Fruit fly (Drosophila melanogaster) whole organism, larva: ENCODE data around the gene Dsk.

Experiments
- noc ChIP-seq: fragments of 200-800 bp; sonication (Bioruptor generic); optimal IDR thresholded peaks from 3 replicates; lab custom pipeline; 2019; ENCODE audit warnings: missing biosample characterization, mild to moderate bottlenecking, missing genetic modification characterization, moderate library complexity

Gene Dsk

DNA sequence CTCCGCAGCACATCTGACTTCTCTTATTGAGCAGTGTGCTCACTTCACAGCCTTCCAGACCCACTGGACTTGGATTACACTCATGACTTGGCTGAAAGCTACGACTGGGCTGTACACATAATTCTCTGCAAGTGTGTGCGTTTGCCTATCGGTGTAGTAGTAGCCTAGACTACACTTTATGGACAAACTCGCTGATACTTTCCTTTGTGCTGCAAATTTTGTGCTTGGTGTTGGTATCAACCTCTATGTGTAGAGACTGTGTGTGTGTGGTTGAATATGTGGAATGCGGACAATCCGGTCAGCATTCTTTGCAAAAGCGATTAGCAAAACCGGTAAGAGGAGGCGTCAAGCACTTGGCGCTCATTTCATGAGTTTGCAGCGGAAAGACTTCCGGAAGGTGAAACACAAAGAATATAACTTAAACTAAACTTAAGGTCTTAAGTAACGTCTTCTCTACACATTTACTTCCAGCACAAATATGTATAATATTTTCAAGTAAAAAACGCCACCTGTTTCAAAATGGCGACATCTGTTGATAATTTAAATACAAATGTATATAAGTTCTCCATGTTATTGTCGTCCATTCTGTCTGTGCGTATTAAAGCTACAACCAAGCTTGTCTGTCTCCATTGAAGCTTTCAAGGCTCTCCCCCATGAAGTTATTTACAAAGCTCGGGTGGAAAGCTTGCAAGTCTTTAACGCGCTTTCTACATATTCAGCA, 3.1 kb downstream of the Dsk start:
- TF ChIP-seq noc (tag; lab: Kevin White, UChicago), result peak; percentile 1

DNA sequence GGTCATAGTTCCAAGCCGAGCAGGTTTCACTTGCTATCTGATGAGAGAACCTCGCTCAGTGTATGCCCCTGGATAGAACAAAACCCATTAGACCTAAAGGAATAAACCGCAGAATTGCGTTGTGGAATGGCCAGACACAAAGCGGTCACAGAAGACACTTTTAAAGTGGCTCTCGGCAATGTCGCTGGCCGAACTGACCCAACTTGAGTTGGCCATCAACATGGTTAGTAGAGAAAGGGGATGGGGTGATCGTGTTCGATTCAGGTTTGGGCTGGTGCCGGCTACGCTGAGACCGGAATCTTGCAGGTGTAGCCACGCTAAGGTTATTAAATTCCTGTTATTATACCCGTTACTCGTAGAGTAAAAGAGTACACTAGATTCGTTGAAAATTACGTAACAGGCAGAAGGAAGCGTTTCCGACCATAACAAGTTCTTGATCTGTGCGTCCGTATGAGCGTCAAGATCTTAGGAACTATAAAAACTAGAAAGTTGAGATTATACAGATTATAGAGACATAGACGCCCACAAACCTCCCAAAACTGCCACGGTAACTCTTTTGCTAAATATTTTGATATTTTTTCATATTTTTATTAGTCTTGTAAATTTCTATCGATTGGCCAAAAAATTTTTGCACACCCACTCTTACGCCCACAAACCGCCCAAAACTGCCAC, 9.4 kb downstream of the Dsk start:
- no peak for TF ChIP-seq noc (tag; lab: Kevin White, UChicago)

dm6 chr3R:4178750-4179485, 11.1 kb downstream of the Dsk start:
- no peak for TF ChIP-seq noc (tag; lab: Kevin White, UChicago)

DNA sequence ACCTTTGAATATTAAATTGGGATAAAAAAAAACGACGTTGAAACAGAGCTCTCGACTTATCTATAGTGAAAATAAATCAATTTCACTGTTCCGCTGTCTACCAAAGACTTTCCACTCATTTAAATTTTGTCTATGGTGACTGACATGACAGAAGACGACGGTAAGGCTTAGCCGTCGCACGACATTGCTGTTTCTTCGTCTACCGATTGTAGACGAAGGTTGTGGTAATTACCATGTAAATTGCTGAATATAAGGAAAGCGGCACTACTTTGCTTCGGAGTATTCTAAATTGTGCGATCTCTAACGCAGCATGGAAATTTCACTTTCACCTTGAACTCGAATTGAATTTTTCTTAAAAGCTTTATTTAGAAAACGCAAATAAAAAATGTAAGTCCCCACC, 13.3 kb downstream of the Dsk start:
- TF ChIP-seq noc (tag; lab: Kevin White, UChicago), result no peak

DNA sequence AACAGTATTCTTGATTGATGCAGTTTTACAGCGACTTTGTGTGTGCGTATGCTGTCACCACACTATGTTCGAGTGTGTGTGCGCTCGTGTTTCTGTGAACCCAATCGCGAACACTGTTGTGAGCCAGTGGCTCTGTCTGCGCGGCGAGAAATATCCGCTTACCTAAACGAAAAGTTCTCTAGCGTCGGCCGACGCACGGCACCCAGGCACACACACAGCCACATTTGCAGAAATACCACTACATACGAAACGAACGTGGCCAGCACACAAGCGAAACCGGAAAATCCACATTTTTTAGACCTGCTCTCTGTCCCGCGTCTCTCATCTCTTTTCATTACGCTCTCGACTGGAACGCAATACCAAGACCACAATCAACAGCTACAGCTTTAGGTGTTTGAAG, 15.1 kb downstream of the Dsk start:
- no peak for TF ChIP-seq noc (tag; lab: Kevin White, UChicago)

DNA sequence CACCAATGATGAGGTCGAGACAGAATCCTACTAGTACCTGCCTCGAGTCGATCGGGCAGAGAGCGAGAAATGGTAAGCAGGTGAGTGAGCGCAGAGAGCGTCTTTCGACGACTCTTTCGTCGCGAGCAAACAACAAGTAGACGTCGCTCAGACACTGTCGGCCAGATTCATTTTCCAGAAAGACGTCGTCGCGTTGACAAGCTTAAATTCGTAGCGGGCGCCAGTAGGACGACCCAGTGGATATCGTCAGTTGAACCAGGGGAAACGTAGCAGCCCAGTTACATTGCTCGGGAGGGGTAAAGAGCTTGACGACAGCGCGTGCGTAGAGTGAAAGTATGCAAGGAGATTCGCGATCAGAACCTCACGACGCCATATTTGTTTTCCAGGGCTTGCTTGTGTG, 15.6 kb downstream of the Dsk start, which contains the start of gene CG12581:
Gene CG12581 (plus strand): TSS at position 163 of the 400 bp plus-strand sequence.
- no peak for TF ChIP-seq noc (tag; lab: Kevin White, UChicago)

DNA sequence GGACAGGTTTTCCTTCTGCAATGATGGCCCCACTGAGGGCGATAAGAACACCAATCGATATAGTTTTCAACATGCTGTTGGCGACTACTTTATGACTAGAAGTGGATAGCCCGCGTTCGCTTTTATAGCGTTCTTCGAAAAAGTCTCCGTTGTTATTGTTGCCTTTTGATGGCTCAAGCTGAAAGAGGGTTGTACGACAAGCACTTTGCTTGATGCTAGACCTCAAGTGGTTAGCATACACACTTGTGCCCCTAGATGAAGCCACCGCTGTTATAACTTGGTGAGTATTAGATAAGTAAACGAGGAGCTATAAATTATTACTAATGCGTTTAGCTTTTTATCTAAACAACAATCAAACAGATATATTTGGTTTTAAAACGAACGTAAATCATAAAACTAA, 27.9 kb downstream of the Dsk start, which contains the start of gene CG40198:
Gene CG40198 (minus strand): TSS at position 101 of the 400 bp plus-strand sequence.
- no peak for TF ChIP-seq noc (tag; lab: Kevin White, UChicago)
